Worm (Caenorhabditis elegans) whole organism, L1 larva: ENCODE data around the gene nsph-4.2.

Experiments used
- F16B12.6 ChIP-seq: fragments of 150-350 bp; optimal IDR thresholded peaks from 2 replicates; lab custom pipeline; 2014; ENCODE audit warnings: missing biosample characterization, missing genetic modification characterization
- aly-2 ChIP-seq: fragments of 150-350 bp; optimal IDR thresholded peaks from 2 replicates; lab custom pipeline; 2014; ENCODE audit warnings: missing biosample characterization, missing genetic modification characterization
- ceh-63 ChIP-seq: fragments of 200-800 bp; sonication (Bioruptor generic); optimal IDR thresholded peaks from 2 replicates; lab custom pipeline; 2018; ENCODE audit warnings: mild to moderate bottlenecking, missing genetic modification characterization, missing compliant biosample characterization
- ceh-8 ChIP-seq: fragments of 200-800 bp; sonication (Bioruptor generic); optimal IDR thresholded peaks from 2 replicates; lab custom pipeline; 2018; ENCODE audit warnings: mild to moderate bottlenecking, missing genetic modification characterization, moderate library complexity, missing compliant biosample characterization
- ceh-88 ChIP-seq: fragments of 200-800 bp; sonication (Bioruptor generic); IDR thresholded peaks from 2 replicates; pipeline ENCODE4 v1.3.6; 2022; ENCODE audit warnings: missing genetic modification characterization, missing compliant biosample characterization
- ceh-90 ChIP-seq: sonication (generic microtip); optimal IDR thresholded peaks from 2 replicates; lab custom pipeline; 2016; ENCODE audit warnings: missing genetic modification characterization, missing compliant biosample characterization
- dsc-1 ChIP-seq: sonication (generic microtip); optimal IDR thresholded peaks from 2 replicates; lab custom pipeline; 2016; ENCODE audit warnings: mild to moderate bottlenecking, missing genetic modification characterization, missing compliant biosample characterization
- egl-13 ChIP-seq: sonication (generic microtip); optimal IDR thresholded peaks from 2 replicates; lab custom pipeline; 2016; ENCODE audit warnings: missing genotype, missing genetic modification reagents, missing genetic modification characterization, missing compliant biosample characterization
- egl-27 ChIP-seq, 2 experiments: fragments of 150-350 bp in 1 of 2; sonication (generic microtip); optimal IDR thresholded peaks; 3 replicates each; lab custom pipeline; 2017 to 2018; ENCODE audit warnings: missing biosample characterization in 2 of 2, missing genetic modification characterization in 2 of 2, missing genetic modification reagents in 2 of 2
- elt-3 ChIP-seq, 6 experiments: fragments of 150-350 bp in 1 of 6; sonication (generic microtip); optimal IDR thresholded peaks; 2 replicates each; lab custom pipeline; 2017 to 2018; ENCODE audit warnings: missing biosample characterization in 6 of 6, missing genetic modification characterization in 6 of 6, inconsistent platforms in 1 of 6
- ets-5 ChIP-seq: fragments of 200-800 bp; sonication (Bioruptor generic); IDR thresholded peaks from 2 replicates; pipeline ENCODE4 v1.3.6; 2022; ENCODE audit warnings: missing genetic modification characterization, missing compliant biosample characterization
- fkh-10 ChIP-seq: sonication (generic microtip); optimal IDR thresholded peaks from 2 replicates; lab custom pipeline; 2017; ENCODE audit warnings: missing biosample characterization, missing genetic modification reagents, missing genetic modification characterization
- fkh-8 ChIP-seq: sonication (generic microtip); optimal IDR thresholded peaks from 2 replicates; lab custom pipeline; 2016; ENCODE audit warnings: mild to moderate bottlenecking, missing genetic modification characterization, missing compliant biosample characterization
- hlh-17 ChIP-seq: fragments of 200-800 bp; sonication (Bioruptor generic); optimal IDR thresholded peaks from 2 replicates; lab custom pipeline; 2018; ENCODE audit warnings: missing genetic modification characterization, mild to moderate bottlenecking, missing compliant biosample characterization, moderate library complexity, borderline replicate concordance
- hlh-4 ChIP-seq: sonication (generic microtip); optimal IDR thresholded peaks from 2 replicates; lab custom pipeline; 2016; ENCODE audit warnings: mild to moderate bottlenecking, missing genetic modification characterization, missing compliant biosample characterization
- hpl-2 ChIP-seq: fragments of 150-350 bp; optimal IDR thresholded peaks from 2 replicates; lab custom pipeline; 2014; ENCODE audit warnings: missing biosample characterization, missing genetic modification reagents, missing genetic modification characterization
- lin-13 ChIP-seq: fragments of 150-350 bp; optimal IDR thresholded peaks from 2 replicates; lab custom pipeline; 2014; ENCODE audit warnings: missing biosample characterization, missing genetic modification reagents, missing genetic modification characterization
- lin-14 ChIP-seq: fragments of 200-800 bp; sonication (Bioruptor generic); optimal IDR thresholded peaks from 2 replicates; lab custom pipeline; 2018; ENCODE audit warnings: mild to moderate bottlenecking, missing genetic modification characterization, moderate library complexity, missing compliant biosample characterization
- lin-35 ChIP-seq, 2 experiments: fragments of 150-350 bp; optimal IDR thresholded peaks; 2 replicates each; lab custom pipeline; 2014; ENCODE audit warnings: missing biosample characterization in 2 of 2, missing genetic modification characterization in 2 of 2, missing genetic modification reagents in 2 of 2
- lin-39 ChIP-seq: fragments of 150-350 bp; optimal IDR thresholded peaks from 2 replicates; lab custom pipeline; 2014; ENCODE audit warnings: missing biosample characterization, missing genetic modification reagents, missing genetic modification characterization
- lsy-2 ChIP-seq, 2 experiments: fragments of 150-350 bp; optimal IDR thresholded peaks; 2 replicates each; lab custom pipeline; 2014; ENCODE audit warnings: missing biosample characterization in 2 of 2, missing genetic modification characterization in 2 of 2
- mef-2 ChIP-seq: fragments of 150-350 bp; optimal IDR thresholded peaks from 2 replicates; lab custom pipeline; 2014; ENCODE audit warnings: missing biosample characterization, missing genetic modification characterization
- mep-1 ChIP-seq: fragments of 150-350 bp; optimal IDR thresholded peaks from 2 replicates; lab custom pipeline; 2014; ENCODE audit warnings: missing biosample characterization, missing genetic modification characterization
- nhr-237 ChIP-seq: fragments of 150-350 bp; optimal IDR thresholded peaks from 2 replicates; lab custom pipeline; 2014; ENCODE audit warnings: missing biosample characterization, missing genetic modification characterization
- nhr-47 ChIP-seq: sonication (generic microtip); optimal IDR thresholded peaks from 2 replicates; lab custom pipeline; 2016; ENCODE audit warnings: mild to moderate bottlenecking, missing genetic modification characterization, moderate library complexity, missing compliant biosample characterization
- nhr-71 ChIP-seq: sonication (generic microtip); optimal IDR thresholded peaks from 2 replicates; lab custom pipeline; 2016; ENCODE audit warnings: mild to moderate bottlenecking, missing genetic modification characterization, moderate library complexity, missing compliant biosample characterization
- nhr-77 ChIP-seq: fragments of 150-350 bp; optimal IDR thresholded peaks from 2 replicates; lab custom pipeline; 2014; ENCODE audit warnings: missing biosample characterization, missing genetic modification characterization
- pag-3 ChIP-seq: sonication (generic microtip); optimal IDR thresholded peaks from 2 replicates; lab custom pipeline; 2017; ENCODE audit warnings: missing genetic modification characterization, mild to moderate bottlenecking, missing compliant biosample characterization, antibody characterized with exemption, borderline replicate concordance; ENCODE audit not compliant: insufficient read depth
- pqm-1 ChIP-seq: sonication (generic microtip); optimal IDR thresholded peaks from 3 replicates; lab custom pipeline; 2017; ENCODE audit warnings: missing biosample characterization, missing genetic modification characterization
- skn-1 ChIP-seq: fragments of 150-350 bp; optimal IDR thresholded peaks from 2 replicates; lab custom pipeline; 2014; ENCODE audit warnings: missing biosample characterization, missing genetic modification characterization
- tbx-2 ChIP-seq: sonication (generic microtip); optimal IDR thresholded peaks from 2 replicates; lab custom pipeline; 2016; ENCODE audit warnings: missing genetic modification characterization, missing compliant biosample characterization
- tlp-1 ChIP-seq: fragments of 150-350 bp; optimal IDR thresholded peaks from 2 replicates; lab custom pipeline; 2014; ENCODE audit warnings: missing biosample characterization, missing genetic modification characterization
- unc-62 ChIP-seq: fragments of 150-350 bp; optimal IDR thresholded peaks from 2 replicates; lab custom pipeline; 2014; ENCODE audit warnings: missing biosample characterization, missing genetic modification reagents, missing genetic modification characterization
- unc-98 ChIP-seq: fragments of 200-800 bp; sonication (Bioruptor generic); IDR thresholded peaks from 2 replicates; pipeline ENCODE4 v1.3.6; 2022; ENCODE audit warnings: missing genetic modification characterization, missing compliant biosample characterization
- zip-4 ChIP-seq: fragments of 200-800 bp; sonication (Bioruptor generic); optimal IDR thresholded peaks from 2 replicates; lab custom pipeline; 2018; ENCODE audit warnings: mild to moderate bottlenecking, missing genetic modification characterization, moderate library complexity, missing compliant biosample characterization

The nsph-4.2 gene

ce11 chrIV:5195531-5195930 is 23.1 kb upstream of the nsph-4.2 start, which contains the start of gene gpa-18:
Gene gpa-18, minus strand, starts transcription at chrIV:5195631.
- TF ChIP-seq hpl-2 (GFP tag; lab: Kevin White, UChicago) (no peak), tlp-1 (tag; lab: Kevin White, UChicago) (no peak), zip-4 (GFP tag; lab: Kevin White, UChicago) (no peak), ceh-63 (GFP tag; lab: Kevin White, UChicago) (no peak), nhr-237 (tag; lab: Kevin White, UChicago) (no peak), mef-2 (no peak), F16B12.6 (tag; lab: Kevin White, UChicago) (no peak)

- TF ChIP-seq elt-3 (tag; optimal IDR thresholded peaks at IDR 0.05; lab: Kevin White, UChicago) (no peak), ceh-88 (GFP tag; lab: Robert Waterston, UW) (no peak), fkh-8 (tag; lab: Kevin White, UChicago) (peak; percentile 81), lsy-2 (tag; optimal IDR thresholded peaks at IDR 0.05; lab: Kevin White, UChicago) (peak in 1 of 2 experiments; percentile 38), skn-1 (tag; lab: Kevin White, UChicago) (no peak), hlh-4 (tag; lab: Kevin White, UChicago) (peak; percentile 36), nhr-71 (tag; lab: Kevin White, UChicago) (peak; percentile 69), nhr-47 (tag; lab: Kevin White, UChicago) (peak; percentile 60), tbx-2 (tag; lab: Kevin White, UChicago) (no peak), dsc-1 (tag; lab: Kevin White, UChicago) (peak; percentile 20)
- TF ChIP-seq, all 84 proteins: peak for 6
Observed at ce11 chrIV:5200813-5201212, 17.8 kb upstream of the nsph-4.2 start.

DNA sequence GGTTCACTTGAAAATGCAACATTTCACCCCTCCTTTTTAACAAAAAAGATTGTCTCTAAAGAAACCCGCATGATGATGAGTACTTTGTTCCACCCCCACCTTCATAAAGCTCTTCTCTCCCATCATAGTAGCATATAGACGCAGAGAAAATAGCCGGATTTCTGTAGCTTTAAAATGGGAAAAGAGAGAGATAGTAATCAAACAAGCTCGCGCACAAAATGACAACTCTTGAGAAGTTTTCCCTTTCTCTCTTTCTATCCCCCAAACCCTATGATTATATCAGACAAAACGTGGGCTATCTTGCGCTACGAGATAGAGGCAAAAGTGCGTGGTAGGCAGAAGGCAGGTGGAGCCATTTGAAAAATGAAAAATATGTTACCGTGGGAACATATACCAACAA is 16.0 kb upstream of the nsph-4.2 start:
- TF ChIP-seq lin-35 (GFP tag; optimal IDR thresholded peaks at IDR 0.05; lab: Kevin White, UChicago) (no peak), nhr-77 (tag; lab: Kevin White, UChicago) (peak; percentile 44)

ce11 chrIV:5204573-5204972 is 14.0 kb upstream of the nsph-4.2 start, which contains the start of gene tni-4:
Gene tni-4, plus strand, starts transcription at chrIV:5204591.
- TF ChIP-seq unc-62 (GFP tag; lab: Kevin White, UChicago) (no peak), lin-39 (tag; lab: Kevin White, UChicago) (no peak), lin-14 (GFP tag; lab: Kevin White, UChicago) (no peak), ceh-90 (no peak), aly-2 (tag; lab: Kevin White, UChicago) (no peak), pag-3 (tag; lab: Kevin White, UChicago) (no peak), egl-27 (tag; optimal IDR thresholded peaks at IDR 0.05; lab: Kevin White, UChicago) (no peak), unc-98 (GFP tag; lab: Robert Waterston, UW) (no peak), ets-5 (GFP tag; lab: Robert Waterston, UW) (no peak)

- TF ChIP-seq ceh-8 (GFP tag; lab: Kevin White, UChicago) (no peak), hlh-17 (GFP tag; lab: Kevin White, UChicago) (no peak), fkh-10 (GFP tag; lab: Kevin White, UChicago) (no peak), lin-13 (no peak), tlp-1 (tag; lab: Kevin White, UChicago) (no peak), pqm-1 (tag; lab: Kevin White, UChicago) (no peak), mep-1 (tag; lab: Kevin White, UChicago) (no peak), egl-13 (no peak)
Observed at ce11 chrIV:5206716-5207115, 11.9 kb upstream of the nsph-4.2 start.
